Worm (Caenorhabditis elegans) whole organism, L3 larva: ENCODE measurements around the gene spe-45.

ENCODE experiments used
- R02D3.7 ChIP-seq: fragments of 150-350 bp; optimal IDR thresholded peaks from 2 replicates; lab custom pipeline; 2014; ENCODE audit warnings: missing biosample characterization, missing genetic modification characterization
- ZK546.5 ChIP-seq: sonication (generic microtip); optimal IDR thresholded peaks from 2 replicates; lab custom pipeline; 2017; ENCODE audit warnings: missing biosample characterization, missing genetic modification characterization
- aly-2 ChIP-seq: fragments of 150-350 bp; optimal IDR thresholded peaks from 2 replicates; lab custom pipeline; 2014; ENCODE audit warnings: missing biosample characterization, missing genetic modification characterization
- ama-1 ChIP-seq: fragments of 150-350 bp; optimal IDR thresholded peaks from 2 replicates; lab custom pipeline; 2018
- ceh-16 ChIP-seq: sonication (generic microtip); optimal IDR thresholded peaks from 2 replicates; lab custom pipeline; 2017; ENCODE audit warnings: missing biosample characterization, missing genetic modification characterization
- ceh-28 ChIP-seq: fragments of 150-350 bp; optimal IDR thresholded peaks from 2 replicates; lab custom pipeline; 2014; ENCODE audit warnings: missing biosample characterization, missing genetic modification reagents, missing genetic modification characterization
- ceh-82 ChIP-seq: fragments of 150-350 bp; optimal IDR thresholded peaks from 2 replicates; lab custom pipeline; 2014; ENCODE audit warnings: missing biosample characterization, missing genetic modification characterization
- ceh-9 ChIP-seq: sonication (generic microtip); optimal IDR thresholded peaks from 2 replicates; lab custom pipeline; 2018; ENCODE audit warnings: missing biosample characterization, missing genetic modification characterization
- daf-12 ChIP-seq: fragments of 150-350 bp; optimal IDR thresholded peaks from 2 replicates; lab custom pipeline; 2014; ENCODE audit warnings: missing biosample characterization, missing genetic modification reagents, missing genetic modification characterization
- egl-5 ChIP-seq: fragments of 150-350 bp; optimal IDR thresholded peaks from 2 replicates; lab custom pipeline; 2017; ENCODE audit warnings: missing biosample characterization, missing genetic modification reagents, missing genetic modification characterization, inconsistent platforms
- elt-1 ChIP-seq: fragments of 150-350 bp; optimal IDR thresholded peaks from 2 replicates; lab custom pipeline; 2014; ENCODE audit warnings: missing biosample characterization, missing genetic modification characterization
- elt-2 ChIP-seq: sonication (generic microtip); optimal IDR thresholded peaks from 2 replicates; lab custom pipeline; 2016; ENCODE audit warnings: missing genetic modification reagents, mild to moderate bottlenecking, missing genetic modification characterization, missing compliant biosample characterization
- elt-3 ChIP-seq, 3 experiments: fragments of 150-350 bp in 1 of 3; sonication (generic microtip) in 2 of 3; optimal IDR thresholded peaks; 2 replicates in 2 of 3; 4 replicates in 1 of 3; lab custom pipeline; 2014 to 2017; ENCODE audit warnings: missing biosample characterization in 3 of 3, missing genetic modification characterization in 3 of 3
- eor-1 ChIP-seq, 2 experiments: fragments of 150-350 bp; optimal IDR thresholded peaks; 2 replicates each; lab custom pipeline; 2014 to 2018; ENCODE audit warnings: missing biosample characterization in 2 of 2, missing genetic modification characterization in 2 of 2
- fkh-10 ChIP-seq: sonication (generic microtip); optimal IDR thresholded peaks from 2 replicates; lab custom pipeline; 2017; ENCODE audit warnings: missing biosample characterization, missing genetic modification reagents, missing genetic modification characterization
- fkh-2 ChIP-seq: fragments of 150-350 bp; optimal IDR thresholded peaks from 2 replicates; lab custom pipeline; 2014; ENCODE audit warnings: missing biosample characterization, missing genetic modification reagents, missing genetic modification characterization
- hmg-11 ChIP-seq: sonication (generic microtip); optimal IDR thresholded peaks from 2 replicates; lab custom pipeline; 2016; ENCODE audit warnings: missing genetic modification characterization, missing compliant biosample characterization
- jun-1 ChIP-seq: fragments of 150-350 bp; optimal IDR thresholded peaks from 2 replicates; lab custom pipeline; 2014; ENCODE audit warnings: missing biosample characterization, missing genetic modification reagents, missing genetic modification characterization
- lin-15B ChIP-seq: fragments of 150-350 bp; optimal IDR thresholded peaks from 2 replicates; lab custom pipeline; 2014; ENCODE audit warnings: missing biosample characterization, missing genetic modification characterization
- lin-39 ChIP-seq: fragments of 150-350 bp; optimal IDR thresholded peaks from 2 replicates; lab custom pipeline; 2018; ENCODE audit warnings: missing biosample characterization, missing genetic modification reagents, missing genetic modification characterization
- lsy-12 ChIP-seq: sonication (generic microtip); optimal IDR thresholded peaks from 2 replicates; lab custom pipeline; 2016; ENCODE audit warnings: mild to moderate bottlenecking, missing genetic modification characterization, missing compliant biosample characterization
- mdl-1 ChIP-seq: fragments of 150-350 bp; optimal IDR thresholded peaks from 2 replicates; lab custom pipeline; 2014; ENCODE audit warnings: missing biosample characterization, missing genetic modification characterization
- mml-1 ChIP-seq: fragments of 150-350 bp; sonication (generic microtip); optimal IDR thresholded peaks from 3 replicates; lab custom pipeline; 2014; ENCODE audit warnings: missing biosample characterization, missing genetic modification characterization
- nfya-1 ChIP-seq: sonication (generic microtip); optimal IDR thresholded peaks from 2 replicates; lab custom pipeline; 2017; ENCODE audit warnings: missing genetic modification characterization, mild to moderate bottlenecking, missing compliant biosample characterization, antibody characterized with exemption, moderate library complexity; ENCODE audit not compliant: insufficient read depth
- nhr-11 ChIP-seq: fragments of 150-350 bp; optimal IDR thresholded peaks from 2 replicates; lab custom pipeline; 2014; ENCODE audit warnings: missing biosample characterization, missing genetic modification characterization
- nhr-12 ChIP-seq: fragments of 150-350 bp; optimal IDR thresholded peaks from 2 replicates; lab custom pipeline; 2014; ENCODE audit warnings: missing biosample characterization, missing genetic modification characterization
- nhr-23 ChIP-seq: fragments of 150-350 bp; optimal IDR thresholded peaks from 2 replicates; lab custom pipeline; 2014; ENCODE audit warnings: missing biosample characterization, missing genetic modification reagents, missing genetic modification characterization
- nhr-237 ChIP-seq: fragments of 150-350 bp; optimal IDR thresholded peaks from 2 replicates; lab custom pipeline; 2014; ENCODE audit warnings: missing biosample characterization, missing genetic modification characterization
- nhr-25 ChIP-seq: sonication (generic microtip); optimal IDR thresholded peaks from 2 replicates; lab custom pipeline; 2017; ENCODE audit warnings: missing biosample characterization, missing genetic modification characterization
- nhr-28 ChIP-seq: fragments of 150-350 bp; optimal IDR thresholded peaks from 2 replicates; lab custom pipeline; 2014; ENCODE audit warnings: missing biosample characterization, missing genetic modification characterization
- nhr-43 ChIP-seq: sonication (generic microtip); optimal IDR thresholded peaks from 2 replicates; lab custom pipeline; 2016; ENCODE audit warnings: mild to moderate bottlenecking, missing genetic modification characterization, missing compliant biosample characterization; ENCODE audit not compliant: poor library complexity, severe bottlenecking
- nhr-67 ChIP-seq: fragments of 150-350 bp; optimal IDR thresholded peaks from 2 replicates; lab custom pipeline; 2014; ENCODE audit warnings: missing biosample characterization, missing genetic modification characterization
- nhr-76 ChIP-seq: fragments of 150-350 bp; sonication (generic microtip); optimal IDR thresholded peaks from 5 replicates; lab custom pipeline; 2014; ENCODE audit warnings: missing biosample characterization, missing genetic modification characterization
- nhr-77 ChIP-seq: fragments of 150-350 bp; optimal IDR thresholded peaks from 2 replicates; lab custom pipeline; 2014; ENCODE audit warnings: missing biosample characterization, missing genetic modification characterization
- pha-4 ChIP-seq: fragments of 150-350 bp; optimal IDR thresholded peaks from 2 replicates; lab custom pipeline; 2014; ENCODE audit warnings: missing biosample characterization, missing genetic modification reagents, missing genetic modification characterization
- sea-2 ChIP-seq: fragments of 150-350 bp; sonication (generic microtip); optimal IDR thresholded peaks from 4 replicates; lab custom pipeline; 2014; ENCODE audit warnings: missing biosample characterization, missing genetic modification reagents, missing genetic modification characterization
- skn-1 ChIP-seq: fragments of 150-350 bp; optimal IDR thresholded peaks from 2 replicates; lab custom pipeline; 2014; ENCODE audit warnings: missing biosample characterization, missing genetic modification characterization
- snpc-4 ChIP-seq: fragments of 150-350 bp; optimal IDR thresholded peaks from 2 replicates; lab custom pipeline; 2014; ENCODE audit warnings: missing biosample characterization, missing genetic modification characterization
- tbx-2 ChIP-seq: sonication (generic microtip); optimal IDR thresholded peaks from 2 replicates; lab custom pipeline; 2016; ENCODE audit warnings: mild to moderate bottlenecking, missing genetic modification characterization, missing compliant biosample characterization
- unc-39 ChIP-seq: sonication (generic microtip); optimal IDR thresholded peaks from 4 replicates; lab custom pipeline; 2017; ENCODE audit warnings: missing biosample characterization, missing genetic modification characterization
- unc-62 ChIP-seq: fragments of 150-350 bp; sonication (generic microtip); optimal IDR thresholded peaks from 4 replicates; lab custom pipeline; 2014; ENCODE audit warnings: missing biosample characterization, missing genetic modification reagents, missing genetic modification characterization
- zag-1 ChIP-seq: fragments of 150-350 bp; optimal IDR thresholded peaks from 2 replicates; lab custom pipeline; 2014; ENCODE audit warnings: missing biosample characterization, missing genetic modification characterization
- ztf-11 ChIP-seq: fragments of 150-350 bp; optimal IDR thresholded peaks from 2 replicates; lab custom pipeline; 2014; ENCODE audit warnings: missing biosample characterization, missing genetic modification characterization

The spe-45 gene

DNA sequence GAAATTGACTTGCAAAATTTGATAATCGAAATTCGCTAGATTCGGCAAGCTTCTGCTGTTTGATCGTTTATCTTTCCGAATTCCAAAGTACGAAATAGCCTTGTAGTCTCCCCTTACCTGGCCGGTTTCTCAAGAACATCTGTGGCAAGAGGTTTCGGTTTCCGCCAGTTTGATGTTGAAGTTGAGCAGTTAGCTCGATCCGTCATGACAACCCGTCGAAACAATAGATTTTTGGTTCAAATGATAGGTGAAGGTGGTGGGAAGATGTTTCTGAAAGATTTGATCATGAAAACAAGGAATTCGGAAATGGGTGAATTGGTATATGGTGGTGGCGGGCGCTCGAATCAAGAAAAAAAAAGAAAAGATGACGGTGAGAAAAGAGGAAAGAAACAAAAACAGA lies 8.5 kb upstream of the spe-45 start, which contains the start of gene acs-20:
acs-20 (minus strand) TSS at position 270 of the 400 bp plus-strand sequence.
- TF ChIP-seq fkh-2 (tag; lab: Kevin White, UChicago) (no peak), nhr-28 (tag; lab: Kevin White, UChicago) (no peak), ceh-82 (tag; lab: Kevin White, UChicago) (no peak), elt-2 (tag; lab: Kevin White, UChicago) (no peak), ceh-16 (tag; lab: Kevin White, UChicago) (no peak), ceh-9 (tag; lab: Kevin White, UChicago) (no peak), unc-62 (GFP tag; lab: Kevin White, UChicago) (no peak), hmg-11 (tag; lab: Kevin White, UChicago) (no peak), ceh-28 (no peak), ztf-11 (tag; lab: Kevin White, UChicago) (no peak), nhr-12 (tag; lab: Kevin White, UChicago) (no peak), lsy-12 (no peak), nhr-237 (no peak), nhr-11 (tag; lab: Kevin White, UChicago) (no peak), mdl-1 (tag; lab: Kevin White, UChicago) (no peak)

DNA sequence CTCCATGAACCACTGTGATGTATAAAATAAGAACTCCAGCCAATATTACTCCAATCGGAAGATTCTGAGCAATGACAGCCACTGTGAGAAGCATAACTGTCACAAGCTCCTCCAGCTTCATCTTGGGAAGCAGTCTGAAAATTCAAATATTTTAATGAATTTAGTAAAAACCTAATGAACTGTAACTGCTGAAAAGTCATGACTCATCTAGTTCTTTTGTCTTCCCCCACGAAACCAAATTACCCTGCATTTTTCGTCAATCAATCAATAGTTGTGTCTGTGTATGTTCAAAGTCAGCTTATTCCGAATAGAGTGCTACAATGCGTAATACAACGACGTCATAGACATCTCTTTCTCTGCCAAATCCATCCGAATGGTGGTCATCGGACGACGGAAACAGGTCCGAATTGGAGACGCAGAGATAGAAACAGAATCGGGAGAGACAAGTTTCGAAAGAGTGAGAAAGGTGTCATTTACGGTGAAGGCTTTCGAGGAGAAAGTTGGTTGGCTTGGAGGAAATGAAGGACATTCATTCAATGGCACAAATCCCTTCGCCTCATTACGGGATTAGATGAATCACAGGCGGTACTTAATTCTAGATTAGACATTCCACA lies 6.9 kb upstream of the spe-45 start:
- TF ChIP-seq nhr-25 (tag; lab: Kevin White, UChicago) (peak; percentile 96), nhr-28 (tag; lab: Kevin White, UChicago) (no peak), nhr-23 (tag; lab: Kevin White, UChicago) (peak; percentile 90), zag-1 (tag; lab: Kevin White, UChicago) (no peak), ceh-28 (peak; percentile 48), lin-15B (peak; percentile 2), jun-1 (tag; lab: Kevin White, UChicago) (peak; percentile 2), unc-62 (GFP tag; lab: Kevin White, UChicago) (peak; percentile 54), elt-3 (tag; optimal IDR thresholded peaks at IDR 0.05; lab: Kevin White, UChicago) (peak in 1 of 3 experiments; percentile 57), nhr-11 (tag; lab: Kevin White, UChicago) (no peak), lsy-12 (peak; percentile 10), nhr-67 (tag; lab: Kevin White, UChicago) (no peak), nhr-43 (peak; percentile 61), nfya-1 (tag; lab: Kevin White, UChicago) (peak; percentile 43), sea-2 (GFP tag; lab: Kevin White, UChicago) (no peak)

DNA sequence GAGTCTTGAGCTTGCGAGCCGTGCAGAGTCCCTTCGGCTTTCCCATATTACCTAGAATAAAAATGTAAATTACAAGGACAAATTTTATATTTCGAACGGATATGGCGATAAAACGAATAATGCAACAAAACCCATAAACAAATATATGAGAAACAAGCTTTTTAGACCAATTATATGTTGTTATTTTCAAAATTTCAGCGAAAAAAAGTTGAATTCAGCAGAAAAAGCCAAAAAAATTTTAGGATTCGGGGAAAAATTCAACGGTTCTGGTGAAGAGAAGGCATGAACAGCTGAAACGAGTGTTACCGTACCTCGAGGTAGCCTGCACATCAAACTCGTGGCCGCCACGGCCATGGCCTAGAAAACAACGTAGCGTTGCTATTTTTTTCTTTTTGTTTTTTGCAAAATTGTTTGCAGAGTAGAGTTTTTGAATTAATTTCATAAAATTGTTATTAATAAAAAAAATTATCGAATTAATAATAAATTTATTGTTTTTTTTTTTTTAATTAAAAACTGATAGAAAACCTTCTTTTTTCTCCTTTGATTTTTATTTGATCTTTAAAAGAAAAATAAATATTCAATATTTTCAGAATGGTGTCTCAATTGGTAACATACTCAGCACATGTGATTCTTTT lies 1.2 kb upstream of the spe-45 start, which contains the start of the genes rps-23 and dpm-3:
rps-23 (minus strand) TSS at position 51 of the 635 bp plus-strand sequence.
dpm-3 (plus strand) TSS at position 585 of the 635 bp plus-strand sequence.
- TF ChIP-seq unc-62 (GFP tag; lab: Kevin White, UChicago) (no peak), ceh-28 (peak; percentile 74), aly-2 (tag; lab: Kevin White, UChicago) (no peak), hmg-11 (tag; lab: Kevin White, UChicago) (peak; percentile 60), nhr-23 (tag; lab: Kevin White, UChicago) (peak; percentile 97), nhr-76 (tag; lab: Kevin White, UChicago) (peak; percentile 66), nhr-237 (no peak), unc-39 (no peak), nfya-1 (tag; lab: Kevin White, UChicago) (peak; percentile 99), nhr-43 (peak; percentile 96), lin-15B (peak; percentile 98), fkh-10 (GFP tag; lab: Kevin White, UChicago) (peak; percentile 51), mml-1 (tag; lab: Kevin White, UChicago) (no peak), zag-1 (tag; lab: Kevin White, UChicago) (no peak), lin-39 (peak; percentile 92), sea-2 (GFP tag; lab: Kevin White, UChicago) (no peak), R02D3.7 (tag; lab: Kevin White, UChicago) (peak; percentile 89), daf-12 (tag; lab: Kevin White, UChicago) (no peak), ZK546.5 (tag; lab: Kevin White, UChicago) (peak; percentile 94), elt-1 (tag; lab: Kevin White, UChicago) (peak; percentile 45), nhr-25 (tag; lab: Kevin White, UChicago) (peak; percentile 95), lsy-12 (peak; percentile 95), fkh-2 (tag; lab: Kevin White, UChicago) (no peak), egl-5 (tag; lab: Kevin White, UChicago) (peak; percentile 58), ama-1 (peak; percentile 73), nhr-28 (tag; lab: Kevin White, UChicago) (no peak), eor-1 (tag; optimal IDR thresholded peaks at IDR 0.05; lab: Kevin White, UChicago) (peak in 1 of 2 experiments; percentile 73), elt-2 (tag; lab: Kevin White, UChicago) (peak; percentile 77), mdl-1 (tag; lab: Kevin White, UChicago) (peak; percentile 48), nhr-77 (tag; lab: Kevin White, UChicago) (peak; percentile 53), ceh-82 (tag; lab: Kevin White, UChicago) (peak; percentile 81), ztf-11 (tag; lab: Kevin White, UChicago) (no peak), ceh-16 (tag; lab: Kevin White, UChicago) (peak; percentile 55), skn-1 (tag; lab: Kevin White, UChicago) (peak; percentile 88), ceh-9 (tag; lab: Kevin White, UChicago) (no peak), tbx-2 (tag; lab: Kevin White, UChicago) (peak; percentile 60), elt-3 (tag; optimal IDR thresholded peaks at IDR 0.05; lab: Kevin White, UChicago) (no peak), nhr-11 (tag; lab: Kevin White, UChicago) (peak; percentile 61), snpc-4 (peak; percentile 90), pha-4 (tag; lab: Kevin White, UChicago) (peak; percentile 98)
